Fruit fly (Drosophila melanogaster) whole organism, pupa: ENCODE data around the gene CG13937.
A peak's percentile ranks its signal among the peaks of the same experiment; 100 is the strongest.

ENCODE experiments used
- CG10348 ChIP-seq: fragments of 200-800 bp; sonication (Bioruptor generic); IDR thresholded peaks from 2 replicates; pipeline ENCODE4 v1.3.6; 2022; ENCODE audit warnings: missing biosample characterization, missing genetic modification characterization
- CG12605 ChIP-seq: fragments of 200-800 bp; sonication (Bioruptor generic); IDR thresholded peaks from 2 replicates; pipeline ENCODE4 v1.3.6; 2022; ENCODE audit warnings: missing biosample characterization, missing genetic modification characterization
- CG13204 ChIP-seq: fragments of 200-800 bp; sonication (Bioruptor generic); optimal IDR thresholded peaks from 2 replicates; lab custom pipeline; 2018; ENCODE audit warnings: missing biosample characterization, mild to moderate bottlenecking, missing genetic modification characterization, moderate library complexity
- CG14655 ChIP-seq: fragments of 200-800 bp; sonication (Bioruptor generic); optimal IDR thresholded peaks from 3 replicates; lab custom pipeline; 2017; ENCODE audit warnings: mild to moderate bottlenecking, missing biosample characterization, missing genetic modification reagents, missing genetic modification characterization
- CG15710 ChIP-seq: fragments of 200-800 bp; sonication (Bioruptor generic); optimal IDR thresholded peaks from 2 replicates; lab custom pipeline; 2018; ENCODE audit warnings: missing biosample characterization, mild to moderate bottlenecking, missing genetic modification characterization, moderate library complexity
- CG17806 ChIP-seq: fragments of 200-800 bp; sonication (Bioruptor generic); optimal IDR thresholded peaks from 2 replicates; lab custom pipeline; 2018; ENCODE audit warnings: missing biosample characterization, mild to moderate bottlenecking, missing genetic modification characterization, moderate library complexity
- CG32121 ChIP-seq: fragments of 200-800 bp; sonication (Bioruptor generic); IDR thresholded peaks from 2 replicates; pipeline ENCODE4 v1.3.6; 2022; ENCODE audit warnings: missing biosample characterization, missing genetic modification characterization
- CG34367 ChIP-seq: fragments of 200-800 bp; sonication (Bioruptor generic); optimal IDR thresholded peaks from 2 replicates; lab custom pipeline; 2018; ENCODE audit warnings: missing biosample characterization, mild to moderate bottlenecking, missing genetic modification characterization
- CG4496 ChIP-seq: fragments of 200-800 bp; sonication (Bioruptor generic); IDR thresholded peaks from 3 replicates; pipeline ENCODE4 v1.3.6; 2022; ENCODE audit warnings: missing biosample characterization, missing genetic modification characterization
- CG8159 ChIP-seq: fragments of 200-800 bp; sonication (Bioruptor generic); optimal IDR thresholded peaks from 3 replicates; lab custom pipeline; 2018; ENCODE audit warnings: missing biosample characterization, mild to moderate bottlenecking, missing genetic modification characterization, moderate library complexity
- CG8301 ChIP-seq: fragments of 200-800 bp; sonication (Bioruptor generic); optimal IDR thresholded peaks from 2 replicates; lab custom pipeline; 2018; ENCODE audit warnings: missing biosample characterization, mild to moderate bottlenecking, missing genetic modification characterization
- CG9948 ChIP-seq: fragments of 200-800 bp; sonication (Bioruptor generic); optimal IDR thresholded peaks from 2 replicates; lab custom pipeline; 2018; ENCODE audit warnings: missing biosample characterization, mild to moderate bottlenecking, missing genetic modification characterization, moderate library complexity
- D1 ChIP-seq: fragments of 200-800 bp; sonication (Bioruptor generic); optimal IDR thresholded peaks from 2 replicates; lab custom pipeline; 2018; ENCODE audit warnings: missing biosample characterization, mild to moderate bottlenecking, missing genetic modification characterization, moderate library complexity
- EcR ChIP-seq: fragments of 200-800 bp; sonication (Bioruptor generic); optimal IDR thresholded peaks from 3 replicates; lab custom pipeline; 2019; ENCODE audit warnings: missing biosample characterization, missing genetic modification characterization, mild to moderate bottlenecking, moderate library complexity, missing genetic modification reagents
- Ets98B ChIP-seq: fragments of 200-800 bp; sonication (Bioruptor generic); IDR thresholded peaks from 2 replicates; pipeline ENCODE4 v1.3.6; 2022; ENCODE audit warnings: missing biosample characterization, missing genetic modification characterization
- Pif1A ChIP-seq: fragments of 200-800 bp; sonication (Bioruptor generic); optimal IDR thresholded peaks from 3 replicates; lab custom pipeline; 2016; ENCODE audit warnings: missing biosample characterization, missing genetic modification characterization
- Pif1B ChIP-seq: fragments of 200-800 bp; sonication (Bioruptor generic); optimal IDR thresholded peaks from 3 replicates; lab custom pipeline; 2016; ENCODE audit warnings: missing biosample characterization, missing genetic modification characterization
- Snoo ChIP-seq: fragments of 200-800 bp; sonication (Bioruptor generic); optimal IDR thresholded peaks from 3 replicates; lab custom pipeline; 2017; ENCODE audit warnings: missing biosample characterization, mild to moderate bottlenecking, missing genetic modification characterization, inconsistent platforms
- fd96Ca ChIP-seq: fragments of 200-800 bp; sonication (Bioruptor generic); IDR thresholded peaks from 3 replicates; pipeline ENCODE4 v1.3.6; 2022; ENCODE audit warnings: missing biosample characterization, missing genetic modification characterization
- gl ChIP-seq: fragments of 200-800 bp; sonication (Bioruptor generic); optimal IDR thresholded peaks from 2 replicates; lab custom pipeline; 2018; ENCODE audit warnings: missing biosample characterization, mild to moderate bottlenecking, missing genetic modification characterization
- rn ChIP-seq: fragments of 200-800 bp; sonication (Bioruptor generic); IDR thresholded peaks from 2 replicates; pipeline ENCODE4 v1.3.6; 2022; ENCODE audit warnings: missing biosample characterization, missing genetic modification characterization

The CG13937 gene

dm6 chr3L:1909000-1909399 lies 26.2 kb upstream of the CG13937 start:
- TF ChIP-seq CG34367: no peak
- no peak for TF ChIP-seq rn (GFP tag; lab: Robert Waterston, UW)
- TF ChIP-seq CG32121 (GFP tag; lab: Robert Waterston, UW): no peak
- TF ChIP-seq Ets98B (GFP tag; lab: Robert Waterston, UW): no peak
- no peak for TF ChIP-seq CG14655 (GFP tag; lab: Kevin White, UChicago)
- TF ChIP-seq CG10348 (GFP tag; lab: Robert Waterston, UW): no peak
- TF ChIP-seq CG13204 (GFP tag; lab: Kevin White, UChicago): no peak
- TF ChIP-seq, all 21 proteins: peak for 0

- TF ChIP-seq CG8159: peak; percentile 4
- TF ChIP-seq Pif1A (GFP tag; lab: Kevin White, UChicago): peak; percentile 19
- TF ChIP-seq fd96Ca: no peak
Measured at dm6 chr3L:1906208-1906607, 23.4 kb upstream of the CG13937 start.

dm6 chr3L:1905273-1905672 lies 22.4 kb upstream of the CG13937 start:
- TF ChIP-seq CG34367: no peak
- TF ChIP-seq CG12605 (GFP tag; lab: Robert Waterston, UW): no peak
- no peak for TF ChIP-seq CG9948 (tag; lab: Kevin White, UChicago)
- no peak for TF ChIP-seq CG17806 (tag; lab: Kevin White, UChicago)
- TF ChIP-seq fd96Ca: peak; percentile 47; the same call in 2 of the 3 replicates
- TF ChIP-seq CG10348 (GFP tag; lab: Robert Waterston, UW): no peak
- TF ChIP-seq CG8301 (tag; lab: Kevin White, UChicago): peak; percentile 36
- no peak for TF ChIP-seq EcR
- no peak for TF ChIP-seq CG13204 (GFP tag; lab: Kevin White, UChicago)
- TF ChIP-seq Pif1B (GFP tag; lab: Kevin White, UChicago): peak; percentile 12
- no peak for TF ChIP-seq CG4496 (GFP tag; lab: Robert Waterston, UW)
- TF ChIP-seq CG14655 (GFP tag; lab: Kevin White, UChicago): peak; percentile 14
- TF ChIP-seq rn (GFP tag; lab: Robert Waterston, UW): no peak
- TF ChIP-seq D1 (tag; lab: Kevin White, UChicago): no peak
- no peak for TF ChIP-seq Snoo (tag; lab: Kevin White, UChicago)
- TF ChIP-seq CG15710: peak; percentile 23
- peak; percentile 40 for TF ChIP-seq CG8159
- peak; percentile 19; the same call in 1 of the 2 replicates for TF ChIP-seq CG32121 (GFP tag; lab: Robert Waterston, UW)
- TF ChIP-seq Pif1A (GFP tag; lab: Kevin White, UChicago): peak; percentile 39
- TF ChIP-seq, all 21 proteins: peak for 8

dm6 chr3L:1904440-1904839 lies 21.6 kb upstream of the CG13937 start:
- TF ChIP-seq CG9948 (tag; lab: Kevin White, UChicago) (no peak), fd96Ca (0 out of 3 replicates have a peak, but pooled peaks have one; percentile 16)
- TF ChIP-seq, all 21 proteins: peak for 1

dm6 chr3L:1900633-1901032 lies 17.8 kb upstream of the CG13937 start:
- peak; percentile 90 for TF ChIP-seq Ets98B (GFP tag; lab: Robert Waterston, UW)
- peak; percentile 94 for TF ChIP-seq CG32121 (GFP tag; lab: Robert Waterston, UW)
- peak; percentile 78 for TF ChIP-seq CG12605 (GFP tag; lab: Robert Waterston, UW)
- peak; percentile 38 for TF ChIP-seq CG8159
- TF ChIP-seq CG8301 (tag; lab: Kevin White, UChicago): peak; percentile 60
- peak; percentile 50 for TF ChIP-seq Pif1A (GFP tag; lab: Kevin White, UChicago)
- peak; percentile 5 for TF ChIP-seq Pif1B (GFP tag; lab: Kevin White, UChicago)
- TF ChIP-seq CG10348 (GFP tag; lab: Robert Waterston, UW): peak; percentile 29; the same call in 1 of the 2 replicates
- TF ChIP-seq rn (GFP tag; lab: Robert Waterston, UW): peak; percentile 78
- TF ChIP-seq D1 (tag; lab: Kevin White, UChicago): no peak
- TF ChIP-seq CG4496 (GFP tag; lab: Robert Waterston, UW): peak; percentile 87
- no peak for TF ChIP-seq Snoo (tag; lab: Kevin White, UChicago)
- peak; percentile 58; the same call in 2 of the 3 replicates for TF ChIP-seq fd96Ca
- no peak for TF ChIP-seq CG13204 (GFP tag; lab: Kevin White, UChicago)
- TF ChIP-seq gl (tag; lab: Kevin White, UChicago): no peak
- peak; percentile 49 for TF ChIP-seq CG14655 (GFP tag; lab: Kevin White, UChicago)
- no peak for TF ChIP-seq CG9948 (tag; lab: Kevin White, UChicago)
- no peak for TF ChIP-seq CG15710
- no peak for TF ChIP-seq CG34367
- no peak for TF ChIP-seq EcR
- peak; percentile 37 for TF ChIP-seq CG17806 (tag; lab: Kevin White, UChicago)

dm6 chr3L:1899616-1900015 lies 16.8 kb upstream of the CG13937 start:
- TF ChIP-seq CG14655 (GFP tag; lab: Kevin White, UChicago) (no peak), CG4496 (GFP tag; lab: Robert Waterston, UW) (0 out of 3 replicates have a peak, but pooled peaks have one; percentile 37), CG13204 (GFP tag; lab: Kevin White, UChicago) (no peak), rn (GFP tag; lab: Robert Waterston, UW) (no peak), CG8301 (tag; lab: Kevin White, UChicago) (no peak), CG15710 (no peak), D1 (tag; lab: Kevin White, UChicago) (no peak), CG10348 (GFP tag; lab: Robert Waterston, UW) (no peak), CG8159 (no peak), gl (tag; lab: Kevin White, UChicago) (no peak), CG17806 (tag; lab: Kevin White, UChicago) (no peak), EcR (peak; percentile 78)
